Worm (Caenorhabditis elegans) whole organism, L3 larva: ENCODE results near the gene skpt-1.

Experiments
- R02D3.7 ChIP-seq: fragments of 150-350 bp; optimal IDR thresholded peaks from 2 replicates; lab custom pipeline; 2014; ENCODE audit warnings: missing biosample characterization, missing genetic modification characterization
- aly-2 ChIP-seq: fragments of 150-350 bp; optimal IDR thresholded peaks from 2 replicates; lab custom pipeline; 2014; ENCODE audit warnings: missing biosample characterization, missing genetic modification characterization
- nhr-11 ChIP-seq: fragments of 150-350 bp; optimal IDR thresholded peaks from 2 replicates; lab custom pipeline; 2014; ENCODE audit warnings: missing biosample characterization, missing genetic modification characterization
- nhr-77 ChIP-seq: fragments of 150-350 bp; optimal IDR thresholded peaks from 2 replicates; lab custom pipeline; 2014; ENCODE audit warnings: missing biosample characterization, missing genetic modification characterization
- tbx-2 ChIP-seq: sonication (generic microtip); optimal IDR thresholded peaks from 2 replicates; lab custom pipeline; 2016; ENCODE audit warnings: mild to moderate bottlenecking, missing genetic modification characterization, missing compliant biosample characterization
- ztf-11 ChIP-seq: fragments of 150-350 bp; optimal IDR thresholded peaks from 2 replicates; lab custom pipeline; 2014; ENCODE audit warnings: missing biosample characterization, missing genetic modification characterization

- TF ChIP-seq tbx-2 (tag; lab: Kevin White, UChicago), result peak; percentile 11
- TF ChIP-seq nhr-77 (tag; lab: Kevin White, UChicago), result no peak
- no peak for TF ChIP-seq nhr-11 (tag; lab: Kevin White, UChicago)
- TF ChIP-seq aly-2 (tag; lab: Kevin White, UChicago), result no peak
- no peak for TF ChIP-seq R02D3.7
- no peak for TF ChIP-seq ztf-11 (tag; lab: Kevin White, UChicago)
These were observed 1.6 kb upstream of the skpt-1 start, which contains the start of gene F48E8.8 for ce11 chrIII:5449762-5450308.
